Worm (Caenorhabditis elegans): ENCODE measurements around the gene K01D12.15.

K01D12.15 gene

ce11 chrV:12406514-12406913, 20.3 kb downstream of the K01D12.15 start:
- TF ChIP-seq skn-1 (tag; optimal IDR thresholded peaks at IDR 0.05): no peak
- no peak for TF ChIP-seq elt-1 (tag; optimal IDR thresholded peaks at IDR 0.05)
- no peak for TF ChIP-seq egl-5 (tag; optimal IDR thresholded peaks at IDR 0.05)
- TF ChIP-seq tbx-2 (tag; optimal IDR thresholded peaks at IDR 0.05): no peak
- no peak for TF ChIP-seq ceh-28 (tag; optimal IDR thresholded peaks at IDR 0.05)
- TF ChIP-seq ama-1 (optimal IDR thresholded peaks at IDR 0.05): no peak

DNA sequence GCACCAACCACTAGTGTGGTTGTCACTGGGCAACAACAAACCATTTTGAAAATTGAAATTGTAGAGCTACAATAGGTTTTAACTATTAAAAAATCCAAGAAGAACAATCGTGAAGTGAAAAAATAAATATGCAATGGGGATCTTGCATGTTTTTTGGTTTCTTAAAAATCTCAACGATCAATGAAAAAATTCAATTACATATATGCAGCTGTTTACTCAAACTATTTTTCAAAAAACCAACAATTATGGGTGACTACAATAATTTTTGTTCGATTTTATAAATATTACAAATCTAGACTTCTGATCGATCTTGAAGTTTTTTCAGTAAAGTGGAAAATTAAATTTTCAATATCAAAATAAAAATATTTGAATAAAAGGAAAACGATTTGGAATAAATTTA, 22.3 kb downstream of the K01D12.15 start, which contains the start of gene cdr-4:
cdr-4 (minus strand) TSS at position 101 of the 400 bp plus-strand sequence.
- TF ChIP-seq R02D3.7 (tag; optimal IDR thresholded peaks at IDR 0.05) (no peak), daf-12 (tag; optimal IDR thresholded peaks at IDR 0.05) (no peak), nhr-28 (tag; optimal IDR thresholded peaks at IDR 0.05) (no peak), egl-5 (tag; optimal IDR thresholded peaks at IDR 0.05) (no peak), nhr-12 (tag; optimal IDR thresholded peaks at IDR 0.05) (no peak), fkh-10 (GFP tag; optimal IDR thresholded peaks at IDR 0.05) (no peak)

ce11 chrV:12408996-12409395, 22.7 kb downstream of the K01D12.15 start:
- TF ChIP-seq pqm-1 (tag; optimal IDR thresholded peaks at IDR 0.05) (peak; percentile 1), nfya-1 (tag; optimal IDR thresholded peaks at IDR 0.05; ENCODE audit: insufficient read depth) (peak; percentile 0), R02D3.7 (tag; optimal IDR thresholded peaks at IDR 0.05) (no peak), lin-39 (tag; optimal IDR thresholded peaks at IDR 0.05) (no peak), elt-2 (tag; optimal IDR thresholded peaks at IDR 0.05) (peak; percentile 6), unc-39 (tag; optimal IDR thresholded peaks at IDR 0.05) (no peak), pha-4 (tag; optimal IDR thresholded peaks at IDR 0.05) (peak; percentile 62), unc-62 (GFP tag; optimal IDR thresholded peaks at IDR 0.05) (no peak), egl-27 (tag; optimal IDR thresholded peaks at IDR 0.05) (no peak)

- TF ChIP-seq aly-2 (tag; optimal IDR thresholded peaks at IDR 0.05) (no peak), eor-1 (tag; optimal IDR thresholded peaks at IDR 0.05) (no peak), jun-1 (tag; optimal IDR thresholded peaks at IDR 0.05) (no peak), ceh-16 (tag; optimal IDR thresholded peaks at IDR 0.05) (no peak), lsy-12 (tag; optimal IDR thresholded peaks at IDR 0.05) (no peak), egl-5 (tag; optimal IDR thresholded peaks at IDR 0.05) (no peak), unc-62 (GFP tag; optimal IDR thresholded peaks at IDR 0.05) (no peak), mml-1 (tag; optimal IDR thresholded peaks at IDR 0.05) (no peak), pha-4 (tag; optimal IDR thresholded peaks at IDR 0.05) (no peak), nhr-23 (tag; optimal IDR thresholded peaks at IDR 0.05) (no peak), ceh-9 (tag; optimal IDR thresholded peaks at IDR 0.05) (no peak), nhr-11 (tag; optimal IDR thresholded peaks at IDR 0.05) (no peak)
Observed at ce11 chrV:12410416-12411001, 24.3 kb downstream of the K01D12.15 start, which contains the start of gene hrg-2. TSS of gene hrg-2 (minus strand) at chrV:12410513.

- peak; percentile 89 for TF ChIP-seq elt-1 (tag; optimal IDR thresholded peaks at IDR 0.05)
- no peak for TF ChIP-seq ZK546.5 (tag; optimal IDR thresholded peaks at IDR 0.05)
- TF ChIP-seq mdl-1 (tag; optimal IDR thresholded peaks at IDR 0.05): no peak
- TF ChIP-seq egl-27 (tag; optimal IDR thresholded peaks at IDR 0.05): no peak
- no peak for TF ChIP-seq egl-5 (tag; optimal IDR thresholded peaks at IDR 0.05)
- no peak for TF ChIP-seq fkh-2 (tag; optimal IDR thresholded peaks at IDR 0.05)
- TF ChIP-seq pqm-1 (tag; optimal IDR thresholded peaks at IDR 0.05): no peak
- TF ChIP-seq ama-1 (optimal IDR thresholded peaks at IDR 0.05): no peak
- TF ChIP-seq nhr-25 (tag; optimal IDR thresholded peaks at IDR 0.05): peak; percentile 41
- TF ChIP-seq elt-3 (tag; optimal IDR thresholded peaks at IDR 0.05): peak in 1 of 3 experiments; percentile 45
- TF ChIP-seq unc-39 (tag; optimal IDR thresholded peaks at IDR 0.05): no peak
- no peak for TF ChIP-seq eor-1 (tag; optimal IDR thresholded peaks at IDR 0.05)
- no peak for TF ChIP-seq tbx-2 (tag; optimal IDR thresholded peaks at IDR 0.05)
- TF ChIP-seq lin-39 (tag; optimal IDR thresholded peaks at IDR 0.05): no peak
- TF ChIP-seq ztf-4 (tag; optimal IDR thresholded peaks at IDR 0.05): no peak
- TF ChIP-seq nhr-12 (tag; optimal IDR thresholded peaks at IDR 0.05): no peak
Observed at ce11 chrV:12411909-12412308, 25.7 kb downstream of the K01D12.15 start, which contains the start of gene cdr-7. TSS of gene cdr-7 (minus strand) at chrV:12412113.
